Fruit fly (Drosophila melanogaster) whole organism: ENCODE measurements around the gene CG13614.

Experiments
- psq ChIP-seq: fragments of >200 bp; optimal IDR thresholded peaks from 2 replicates; lab custom pipeline; 2017
- usp ChIP-seq: fragments of >200 bp; optimal IDR thresholded peaks from 2 replicates; lab custom pipeline; 2017; ENCODE audit warnings: missing biosample characterization, missing genetic modification characterization, mixed read lengths

dm6 chr3R:24357698-24358097, 11.7 kb upstream of the CG13614 start, which contains the start of gene Golgin84:
- TF ChIP-seq psq (lab: Kevin White, UChicago) (no peak), usp (GFP tag; lab: Kevin White, UChicago) (no peak)
